Worm (Caenorhabditis elegans): ENCODE measurements around the gene E04F6.6.

DNA sequence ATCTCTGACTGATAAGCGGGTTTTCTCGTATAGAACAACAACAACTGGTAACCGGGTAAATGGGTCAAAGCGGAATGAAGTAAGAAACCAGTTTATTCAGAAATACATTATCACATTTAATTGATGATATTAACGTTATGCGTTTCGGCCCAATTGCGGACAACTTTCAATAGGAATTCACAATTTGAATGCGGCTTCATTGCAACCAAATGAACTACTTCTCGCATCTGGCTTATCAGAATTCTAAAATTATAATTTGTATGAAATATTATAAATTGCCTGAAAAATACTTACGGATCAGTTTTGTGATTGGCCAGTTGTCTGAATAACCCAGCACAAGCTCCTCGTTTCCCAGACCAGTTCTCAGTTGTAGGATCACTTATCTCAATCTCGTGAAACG lies 30.7 kb downstream of the E04F6.6 start, which contains the start of gene col-36:
- no peak for TF ChIP-seq ztf-11 (tag; optimal IDR thresholded peaks at IDR 0.05)
- TF ChIP-seq snpc-4 (tag; optimal IDR thresholded peaks at IDR 0.05) = no peak
- TF ChIP-seq lin-13 (GFP tag; optimal IDR thresholded peaks at IDR 0.05) = no peak
- TF ChIP-seq unc-62 (GFP tag; optimal IDR thresholded peaks at IDR 0.05) = no peak
- no peak for TF ChIP-seq nhr-76 (tag; optimal IDR thresholded peaks at IDR 0.05)
- TF ChIP-seq mdl-1 (tag; optimal IDR thresholded peaks at IDR 0.05) = no peak
- no peak for TF ChIP-seq unc-130 (tag; optimal IDR thresholded peaks at IDR 0.05)
- no peak for TF ChIP-seq fos-1 (tag; optimal IDR thresholded peaks at IDR 0.05)
- no peak for TF ChIP-seq hlh-4 (tag; optimal IDR thresholded peaks at IDR 0.05)
- no peak for TF ChIP-seq lsy-2 (tag; optimal IDR thresholded peaks at IDR 0.05)
- no peak for TF ChIP-seq nhr-11 (tag; optimal IDR thresholded peaks at IDR 0.05)
- TF ChIP-seq ceh-8 (GFP tag; optimal IDR thresholded peaks at IDR 0.05) = no peak
- TF ChIP-seq dpl-1 (GFP tag; optimal IDR thresholded peaks at IDR 0.05) = no peak
